Worm (Caenorhabditis elegans) whole organism, late embryonic: Measurements from ENCODE around the gene pph-6.

Experiments
- F13H6.1 ChIP-seq: sonication (generic microtip); optimal IDR thresholded peaks from 2 replicates; lab custom pipeline; 2016; ENCODE audit warnings: missing genetic modification characterization, missing compliant biosample characterization
- ahr-1 ChIP-seq: sonication (generic microtip); optimal IDR thresholded peaks from 2 replicates; lab custom pipeline; 2016; ENCODE audit warnings: missing genetic modification characterization, missing compliant biosample characterization
- ama-1 ChIP-seq: fragments of 150-350 bp; optimal IDR thresholded peaks from 2 replicates; lab custom pipeline; 2014
- ceh-14 ChIP-seq: sonication (generic microtip); optimal IDR thresholded peaks from 2 replicates; lab custom pipeline; 2016; ENCODE audit warnings: missing genotype, missing genetic modification characterization, missing compliant biosample characterization
- ceh-19 ChIP-seq: fragments of 200-800 bp; sonication (Bioruptor generic); optimal IDR thresholded peaks from 2 replicates; lab custom pipeline; 2018; ENCODE audit warnings: mild to moderate bottlenecking, missing genetic modification characterization, missing compliant biosample characterization
- ceh-45 ChIP-seq: fragments of 200-800 bp; sonication (Bioruptor generic); IDR thresholded peaks from 2 replicates; pipeline ENCODE4 v1.3.6; 2022; ENCODE audit warnings: missing genetic modification reagents, missing genetic modification characterization, missing compliant biosample characterization
- che-1 ChIP-seq: sonication (generic microtip); optimal IDR thresholded peaks from 2 replicates; lab custom pipeline; 2016; ENCODE audit warnings: mild to moderate bottlenecking, missing genetic modification characterization, missing compliant biosample characterization
- fkh-10 ChIP-seq: fragments of 150-350 bp; optimal IDR thresholded peaks from 2 replicates; lab custom pipeline; 2014; ENCODE audit warnings: missing biosample characterization, missing genetic modification reagents, missing genetic modification characterization
- ref-2 ChIP-seq: sonication (generic microtip); optimal IDR thresholded peaks from 2 replicates; lab custom pipeline; 2016; ENCODE audit warnings: missing genetic modification characterization, missing compliant biosample characterization
- syd-9 ChIP-seq: sonication (generic microtip); optimal IDR thresholded peaks from 2 replicates; lab custom pipeline; 2016; ENCODE audit warnings: mild to moderate bottlenecking, missing genetic modification characterization, moderate library complexity, missing compliant biosample characterization
- tbx-2 ChIP-seq: sonication (generic microtip); optimal IDR thresholded peaks from 2 replicates; lab custom pipeline; 2016; ENCODE audit warnings: missing genetic modification characterization, missing compliant biosample characterization
- zip-5 ChIP-seq: sonication (generic microtip); optimal IDR thresholded peaks from 2 replicates; lab custom pipeline; 2016; ENCODE audit warnings: missing genetic modification characterization, missing compliant biosample characterization

DNA sequence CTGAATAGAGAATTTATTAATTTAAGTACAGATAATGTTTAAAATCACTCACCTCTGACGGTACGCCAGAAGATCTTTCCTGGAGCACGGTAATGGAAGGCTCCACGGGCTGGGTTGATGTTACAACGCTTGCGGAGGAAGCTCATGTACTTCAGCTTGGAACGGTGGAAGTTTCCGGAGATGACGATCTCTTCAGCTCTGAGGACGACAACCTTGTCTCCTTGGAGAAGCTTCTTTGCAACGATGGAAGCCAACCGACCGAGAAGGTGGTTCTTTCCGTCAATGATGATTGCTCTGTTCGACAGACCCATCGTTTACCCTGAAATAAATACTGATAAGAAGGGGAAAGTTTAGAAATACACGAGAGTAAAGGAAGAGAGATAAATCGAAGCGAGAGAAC, 41.8 kb downstream of the pph-6 start, which contains the start of gene rpl-16:
- no peak for TF ChIP-seq ahr-1
- TF ChIP-seq tbx-2 (tag; lab: Kevin White, UChicago) = no peak
- no peak for TF ChIP-seq F13H6.1
- no peak for TF ChIP-seq fkh-10 (GFP tag; lab: Kevin White, UChicago)
- no peak for TF ChIP-seq syd-9
- no peak for TF ChIP-seq che-1 (tag; lab: Kevin White, UChicago)
- TF ChIP-seq ama-1 = no peak
- TF ChIP-seq zip-5 (tag; lab: Kevin White, UChicago) = no peak
- TF ChIP-seq ceh-14 (tag; lab: Kevin White, UChicago) = no peak
- no peak for TF ChIP-seq ceh-45 (GFP tag; lab: Robert Waterston, UW)
- TF ChIP-seq ceh-19 (GFP tag; lab: Kevin White, UChicago) = no peak
- TF ChIP-seq ref-2 (tag; lab: Kevin White, UChicago) = no peak
